Worm (Caenorhabditis elegans) whole organism, young adult: Measurements from ENCODE around the gene F57C7.4.

Source experiments
- F22D6.2 ChIP-seq: sonication (generic microtip); optimal IDR thresholded peaks from 2 replicates; lab custom pipeline; 2016; ENCODE audit warnings: mild to moderate bottlenecking, missing genetic modification characterization, missing compliant biosample characterization
- F49E8.2 ChIP-seq: sonication (generic microtip); optimal IDR thresholded peaks from 3 replicates; lab custom pipeline; 2017; ENCODE audit warnings: missing genetic modification characterization, mild to moderate bottlenecking, missing compliant biosample characterization, antibody characterized with exemption, moderate library complexity; ENCODE audit not compliant: insufficient read depth
- F52B5.7 ChIP-seq: sonication (generic microtip); optimal IDR thresholded peaks from 2 replicates; lab custom pipeline; 2016; ENCODE audit warnings: mild to moderate bottlenecking, missing genetic modification characterization, missing compliant biosample characterization
- F57A8.1 ChIP-seq: fragments of 200-800 bp; sonication (Bioruptor generic); optimal IDR thresholded peaks from 2 replicates; lab custom pipeline; 2018; ENCODE audit warnings: mild to moderate bottlenecking, missing genetic modification characterization, moderate library complexity, missing compliant biosample characterization
- F57C9.4 ChIP-seq: sonication (generic microtip); optimal IDR thresholded peaks from 2 replicates; lab custom pipeline; 2017; ENCODE audit warnings: mild to moderate bottlenecking, missing genetic modification characterization, missing compliant biosample characterization
- K11D2.4 ChIP-seq: fragments of 200-800 bp; sonication (Bioruptor generic); IDR thresholded peaks from 2 replicates; pipeline ENCODE4 v1.3.6; 2022; ENCODE audit warnings: missing genetic modification reagents, missing genetic modification characterization, missing compliant biosample characterization
- K12H6.12 ChIP-seq: fragments of 200-800 bp; sonication (Bioruptor generic); optimal IDR thresholded peaks from 2 replicates; lab custom pipeline; 2018; ENCODE audit warnings: mild to moderate bottlenecking, missing genetic modification characterization, missing compliant biosample characterization
- Y53F4B.3 ChIP-seq: fragments of 200-800 bp; sonication (Bioruptor generic); IDR thresholded peaks from 2 replicates; pipeline ENCODE4 v1.3.6; 2022; ENCODE audit warnings: missing genetic modification reagents, missing genetic modification characterization, missing compliant biosample characterization
- Y79H2A.3 ChIP-seq: fragments of 200-800 bp; sonication (Bioruptor generic); conservative IDR thresholded peaks from 2 replicates; pipeline ENCODE4 v1.3.6; 2022; ENCODE audit warnings: missing genetic modification reagents, missing genetic modification characterization, missing compliant biosample characterization
- ZK185.1 ChIP-seq: sonication (generic microtip); optimal IDR thresholded peaks from 2 replicates; lab custom pipeline; 2016; ENCODE audit warnings: mild to moderate bottlenecking, missing genetic modification characterization, missing compliant biosample characterization; ENCODE audit not compliant: poor library complexity, severe bottlenecking
- attf-3 ChIP-seq: fragments of 200-800 bp; sonication (Bioruptor generic); conservative IDR thresholded peaks from 2 replicates; pipeline ENCODE4 v1.3.6; 2022; ENCODE audit warnings: missing genetic modification reagents, missing genetic modification characterization, missing compliant biosample characterization
- attf-5 ChIP-seq: fragments of 200-800 bp; sonication (Bioruptor generic); optimal IDR thresholded peaks from 2 replicates; lab custom pipeline; 2018; ENCODE audit warnings: mild to moderate bottlenecking, missing genetic modification characterization, missing compliant biosample characterization
- cebp-2 ChIP-seq: fragments of 200-800 bp; sonication (Bioruptor generic); IDR thresholded peaks from 2 replicates; pipeline ENCODE4 v1.3.6; 2022; ENCODE audit warnings: missing genetic modification characterization, missing compliant biosample characterization
- ceh-100 ChIP-seq: fragments of 200-800 bp; sonication (Bioruptor generic); IDR thresholded peaks from 2 replicates; pipeline ENCODE4 v1.3.6; 2022; ENCODE audit warnings: missing genetic modification reagents, missing genetic modification characterization, missing compliant biosample characterization
- ceh-27 ChIP-seq: fragments of 200-800 bp; sonication (Bioruptor generic); optimal IDR thresholded peaks from 2 replicates; lab custom pipeline; 2018; ENCODE audit warnings: mild to moderate bottlenecking, missing genetic modification characterization, moderate library complexity, missing compliant biosample characterization
- ceh-91 ChIP-seq: fragments of 200-800 bp; sonication (Bioruptor generic); IDR thresholded peaks from 2 replicates; pipeline ENCODE4 v1.3.6; 2022; ENCODE audit warnings: missing genetic modification reagents, missing genetic modification characterization, missing compliant biosample characterization
- die-1 ChIP-seq: sonication (generic microtip); optimal IDR thresholded peaks from 2 replicates; lab custom pipeline; 2016; ENCODE audit warnings: missing genotype, mild to moderate bottlenecking, missing genetic modification characterization, missing compliant biosample characterization
- efl-1 ChIP-seq: fragments of 150-350 bp; optimal IDR thresholded peaks from 2 replicates; lab custom pipeline; 2014; ENCODE audit warnings: missing biosample characterization, missing genetic modification reagents, missing genetic modification characterization
- ets-4 ChIP-seq: fragments of 200-800 bp; sonication (Bioruptor generic); optimal IDR thresholded peaks from 2 replicates; lab custom pipeline; 2018; ENCODE audit warnings: mild to moderate bottlenecking, missing genetic modification characterization, missing compliant biosample characterization
- hmg-1.2 ChIP-seq: fragments of 200-800 bp; sonication (Bioruptor generic); IDR thresholded peaks from 2 replicates; pipeline ENCODE4 v1.3.6; 2022; ENCODE audit warnings: missing genetic modification reagents, missing genetic modification characterization, missing compliant biosample characterization
- lin-35 ChIP-seq, 3 experiments: fragments of 150-350 bp in 2 of 3; sonication (generic microtip) in 1 of 3; optimal IDR thresholded peaks; 2 replicates each; lab custom pipeline; 2014 to 2018; ENCODE audit warnings: missing biosample characterization in 3 of 3, missing genetic modification characterization in 3 of 3, missing genetic modification reagents in 3 of 3
- lin-40 ChIP-seq: sonication (generic microtip); optimal IDR thresholded peaks from 2 replicates; lab custom pipeline; 2016; ENCODE audit warnings: missing genetic modification characterization, mild to moderate bottlenecking, missing compliant biosample characterization, missing genotype, missing genetic modification reagents
- lin-54 ChIP-seq: fragments of 200-800 bp; sonication (Bioruptor generic); optimal IDR thresholded peaks from 2 replicates; lab custom pipeline; 2018; ENCODE audit warnings: mild to moderate bottlenecking, missing genetic modification characterization, missing compliant biosample characterization
- lsy-27 ChIP-seq: sonication (generic microtip); optimal IDR thresholded peaks from 2 replicates; lab custom pipeline; 2017; ENCODE audit warnings: missing genetic modification characterization, mild to moderate bottlenecking, missing compliant biosample characterization, antibody characterized with exemption, missing genotype, borderline replicate concordance; ENCODE audit not compliant: insufficient read depth
- madf-10 ChIP-seq: sonication (generic microtip); optimal IDR thresholded peaks from 2 replicates; lab custom pipeline; 2016; ENCODE audit warnings: mild to moderate bottlenecking, missing genetic modification characterization, missing compliant biosample characterization
- madf-3 ChIP-seq: fragments of 200-800 bp; sonication (Bioruptor generic); IDR thresholded peaks from 2 replicates; pipeline ENCODE4 v1.3.6; 2022; ENCODE audit warnings: missing genetic modification reagents, missing genetic modification characterization, missing compliant biosample characterization
- mxl-1 ChIP-seq: sonication (generic microtip); optimal IDR thresholded peaks from 2 replicates; lab custom pipeline; 2016; ENCODE audit warnings: missing genetic modification characterization, missing compliant biosample characterization
- nfya-1 ChIP-seq: sonication (generic microtip); optimal IDR thresholded peaks from 2 replicates; lab custom pipeline; 2017; ENCODE audit warnings: antibody characterized with exemption, missing compliant biosample characterization, missing genetic modification characterization, borderline replicate concordance; ENCODE audit not compliant: insufficient read depth
- nfyb-1 ChIP-seq: fragments of 200-800 bp; sonication (Bioruptor generic); IDR thresholded peaks from 2 replicates; pipeline ENCODE4 v1.3.6; 2022; ENCODE audit warnings: missing genetic modification reagents, missing genetic modification characterization, missing compliant biosample characterization
- nhr-179 ChIP-seq: sonication (generic microtip); optimal IDR thresholded peaks from 2 replicates; lab custom pipeline; 2016; ENCODE audit warnings: mild to moderate bottlenecking, missing genetic modification characterization, missing compliant biosample characterization
- nhr-80 ChIP-seq: sonication (generic microtip); optimal IDR thresholded peaks from 2 replicates; lab custom pipeline; 2016; ENCODE audit warnings: missing genetic modification characterization, missing compliant biosample characterization
- pbrm-1 ChIP-seq: fragments of 200-800 bp; sonication (Bioruptor generic); IDR thresholded peaks from 2 replicates; pipeline ENCODE4 v1.3.6; 2022; ENCODE audit warnings: missing genetic modification reagents, missing genetic modification characterization, missing compliant biosample characterization
- rcor-1 ChIP-seq: fragments of 200-800 bp; sonication (Bioruptor generic); IDR thresholded peaks from 2 replicates; pipeline ENCODE4 v1.3.6; 2022; ENCODE audit warnings: missing genetic modification reagents, missing genetic modification characterization, missing compliant biosample characterization
- rpc-1 ChIP-seq, 2 experiments: fragments of 150-350 bp in 1 of 2; sonication (generic microtip) in 1 of 2; optimal IDR thresholded peaks; 2 replicates each; lab custom pipeline; 2014 to 2018; ENCODE audit warnings: missing biosample characterization in 1 of 2, missing genetic modification characterization in 1 of 2, missing genetic modification reagents in 1 of 2, missing genotype in 1 of 2
- snpc-3.4 ChIP-seq: sonication (generic microtip); optimal IDR thresholded peaks from 2 replicates; lab custom pipeline; 2017; ENCODE audit warnings: missing genetic modification characterization, mild to moderate bottlenecking, missing compliant biosample characterization, antibody characterized with exemption, moderate library complexity, missing genotype, missing genetic modification reagents
- snpc-4 ChIP-seq, 5 experiments: fragments of 150-350 bp in 1 of 5; sonication (generic microtip) in 4 of 5; optimal IDR thresholded peaks; 2 replicates each; lab custom pipeline; 2014 to 2018; ENCODE audit warnings: missing genetic modification characterization in 5 of 5, missing biosample characterization in 3 of 5, antibody characterized with exemption in 2 of 5, mild to moderate bottlenecking in 2 of 5, missing compliant biosample characterization in 2 of 5, missing genotype in 2 of 5, moderate library complexity in 2 of 5, missing genetic modification reagents in 1 of 5
- somi-1 ChIP-seq: fragments of 200-800 bp; sonication (Bioruptor generic); optimal IDR thresholded peaks from 2 replicates; lab custom pipeline; 2018; ENCODE audit warnings: mild to moderate bottlenecking, missing genetic modification characterization, missing compliant biosample characterization
- ztf-18 ChIP-seq: sonication (generic microtip); optimal IDR thresholded peaks from 2 replicates; lab custom pipeline; 2016; ENCODE audit warnings: missing genotype, mild to moderate bottlenecking, missing genetic modification characterization, missing compliant biosample characterization

The F57C7.4 gene

DNA sequence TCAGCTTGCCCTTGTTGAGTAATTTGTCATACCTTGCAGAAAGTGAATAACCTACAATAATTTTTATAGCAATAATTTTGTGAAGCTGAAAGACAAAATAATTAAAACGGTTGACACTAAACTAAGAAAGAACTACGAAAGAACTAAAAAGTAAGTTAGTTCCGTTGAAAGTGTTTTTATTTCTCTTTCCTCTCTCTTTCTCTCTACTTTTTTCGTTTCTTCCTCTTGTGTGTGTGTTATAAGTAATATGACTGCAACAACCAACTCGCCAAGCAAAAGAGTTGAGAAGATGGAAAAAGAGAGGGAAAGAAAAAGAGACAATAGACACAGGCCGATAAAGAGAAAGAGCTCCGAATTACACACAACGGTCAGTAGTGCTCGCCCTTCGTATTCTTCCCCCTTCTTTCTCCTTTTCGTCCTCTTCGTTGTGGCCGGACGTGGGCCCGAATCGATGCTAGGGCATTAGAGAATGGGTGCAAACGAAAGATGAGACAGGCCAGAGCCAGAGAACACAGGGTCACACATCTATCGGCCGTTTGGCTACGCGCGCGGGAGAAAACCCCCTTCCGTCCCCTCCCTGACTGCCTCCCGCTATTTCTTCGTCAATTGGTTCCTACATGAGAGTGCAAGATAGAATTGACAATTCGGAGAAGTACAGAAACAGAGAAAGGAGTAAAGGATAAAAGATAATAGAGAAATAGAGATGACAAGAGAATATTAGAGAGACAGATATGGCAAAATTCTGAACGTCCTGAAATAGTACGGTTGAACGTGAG, 34.0 kb downstream of the F57C7.4 start, which contains the start of gene syd-2 (continued):
- TF ChIP-seq ZK185.1 (no peak), pbrm-1 (GFP tag; lab: Robert Waterston, UW) (peak; percentile 32; the same call in 1 of the 2 replicates), nhr-179 (no peak), ztf-18 (tag; lab: Kevin White, UChicago) (peak; percentile 5), madf-3 (GFP tag; lab: Robert Waterston, UW) (0 out of 2 replicates have a peak, but pooled peaks have one; percentile 66), efl-1 (GFP tag; lab: Kevin White, UChicago) (no peak), F49E8.2 (tag; lab: Kevin White, UChicago) (no peak), K12H6.12 (tag; lab: Kevin White, UChicago) (peak; percentile 88), snpc-3.4 (tag; lab: Kevin White, UChicago) (no peak), attf-5 (GFP tag; lab: Kevin White, UChicago) (peak; percentile 77), snpc-4 (GFP tag; optimal IDR thresholded peaks at IDR 0.05; lab: Kevin White, UChicago) (peak; percentile 46), snpc-4 (tag; optimal IDR thresholded peaks at IDR 0.05; lab: Kevin White, UChicago) (peak in 2 of 4 experiments; percentile 14 to 21), rcor-1 (GFP tag; lab: Robert Waterston, UW) (0 out of 2 replicates have a peak, but pooled peaks have one; percentile 12), madf-10 (tag; lab: Kevin White, UChicago) (peak; percentile 16), F57C9.4 (tag; lab: Kevin White, UChicago) (no peak), lin-54 (no peak), F22D6.2 (tag; lab: Kevin White, UChicago) (no peak), F52B5.7 (tag; lab: Kevin White, UChicago) (no peak), ets-4 (GFP tag; lab: Kevin White, UChicago) (no peak), lin-40 (peak; percentile 64), cebp-2 (GFP tag; lab: Robert Waterston, UW) (no peak), attf-3 (GFP tag; lab: Robert Waterston, UW) (no peak), ceh-27 (GFP tag; lab: Kevin White, UChicago) (peak; percentile 56), nhr-80 (tag; lab: Kevin White, UChicago) (peak; percentile 81), somi-1 (GFP tag; lab: Kevin White, UChicago) (peak; percentile 75), nfya-1 (tag; lab: Kevin White, UChicago) (no peak), die-1 (tag; lab: Kevin White, UChicago) (peak; percentile 22), lin-35 (GFP tag; optimal IDR thresholded peaks at IDR 0.05; lab: Kevin White, UChicago) (peak in 1 of 3 experiments; percentile 11), hmg-1.2 (peak; percentile 39; the same call in 1 of the 2 replicates)

ce11 chrX:10553048-10553447, 36.3 kb downstream of the F57C7.4 start:
- TF ChIP-seq rpc-1 (optimal IDR thresholded peaks at IDR 0.05; lab: Kevin White, UChicago) (no peak), rpc-1 (tag; optimal IDR thresholded peaks at IDR 0.05; lab: Kevin White, UChicago) (no peak), K11D2.4 (GFP tag; lab: Robert Waterston, UW) (no peak), snpc-4 (GFP tag; optimal IDR thresholded peaks at IDR 0.05; lab: Kevin White, UChicago) (no peak), snpc-4 (tag; optimal IDR thresholded peaks at IDR 0.05; lab: Kevin White, UChicago) (no peak), ceh-91 (no peak), Y79H2A.3 (GFP tag; lab: Robert Waterston, UW) (no peak), F57A8.1 (GFP tag; lab: Kevin White, UChicago) (no peak), ceh-100 (no peak), lsy-27 (tag; lab: Kevin White, UChicago) (no peak), nhr-80 (tag; lab: Kevin White, UChicago) (no peak), hmg-1.2 (no peak), Y53F4B.3 (no peak), nfyb-1 (GFP tag; lab: Robert Waterston, UW) (no peak), mxl-1 (tag; lab: Kevin White, UChicago) (no peak)
- TF ChIP-seq, all 124 proteins: peak for 0
